Worm (Caenorhabditis elegans) whole organism, L2 larva: ENCODE results near the gene tsen-54.

Experiments used
- R02D3.7 ChIP-seq: fragments of 150-350 bp; optimal IDR thresholded peaks from 2 replicates; lab custom pipeline; 2014; ENCODE audit warnings: missing biosample characterization, missing genetic modification characterization
- Y55F3AM.14 ChIP-seq: fragments of 200-800 bp; sonication (Bioruptor generic); optimal IDR thresholded peaks from 2 replicates; lab custom pipeline; 2018; ENCODE audit warnings: mild to moderate bottlenecking, missing genetic modification characterization, missing compliant biosample characterization
- ZK546.5 ChIP-seq: sonication (generic microtip); optimal IDR thresholded peaks from 2 replicates; lab custom pipeline; 2017; ENCODE audit warnings: missing biosample characterization, missing genetic modification characterization
- aly-2 ChIP-seq: fragments of 150-350 bp; optimal IDR thresholded peaks from 2 replicates; lab custom pipeline; 2014; ENCODE audit warnings: missing biosample characterization, missing genetic modification characterization
- blmp-1 ChIP-seq: sonication (generic microtip); optimal IDR thresholded peaks from 2 replicates; lab custom pipeline; 2017; ENCODE audit warnings: missing genetic modification characterization, mild to moderate bottlenecking, missing compliant biosample characterization, antibody characterized with exemption, moderate library complexity; ENCODE audit not compliant: insufficient read depth
- ceh-16 ChIP-seq: fragments of 150-350 bp; optimal IDR thresholded peaks from 2 replicates; lab custom pipeline; 2014; ENCODE audit warnings: missing biosample characterization, missing genetic modification characterization
- ceh-82 ChIP-seq: fragments of 150-350 bp; optimal IDR thresholded peaks from 2 replicates; lab custom pipeline; 2014; ENCODE audit warnings: missing biosample characterization, missing genetic modification characterization
- crh-2 ChIP-seq: sonication (generic microtip); optimal IDR thresholded peaks from 2 replicates; lab custom pipeline; 2017; ENCODE audit warnings: missing biosample characterization, missing genetic modification characterization
- dmd-4 ChIP-seq: sonication (generic microtip); optimal IDR thresholded peaks from 2 replicates; lab custom pipeline; 2017; ENCODE audit warnings: missing biosample characterization, missing genetic modification characterization
- egl-27 ChIP-seq: sonication (generic microtip); optimal IDR thresholded peaks from 3 replicates; lab custom pipeline; 2017; ENCODE audit warnings: missing biosample characterization, missing genetic modification reagents, missing genetic modification characterization
- fos-1 ChIP-seq: fragments of 150-350 bp; optimal IDR thresholded peaks from 2 replicates; lab custom pipeline; 2014; ENCODE audit warnings: missing biosample characterization, missing genetic modification characterization
- lin-13 ChIP-seq: fragments of 150-350 bp; optimal IDR thresholded peaks from 2 replicates; lab custom pipeline; 2014; ENCODE audit warnings: missing biosample characterization, missing genetic modification reagents, missing genetic modification characterization
- lin-39 ChIP-seq: fragments of 150-350 bp; optimal IDR thresholded peaks from 2 replicates; lab custom pipeline; 2014; ENCODE audit warnings: missing biosample characterization, missing genetic modification reagents, missing genetic modification characterization
- mab-5 ChIP-seq: fragments of 150-350 bp; optimal IDR thresholded peaks from 2 replicates; lab custom pipeline; 2014; ENCODE audit warnings: missing biosample characterization, missing genetic modification characterization
- mbf-1 ChIP-seq: sonication (generic microtip); optimal IDR thresholded peaks from 2 replicates; lab custom pipeline; 2017; ENCODE audit warnings: missing biosample characterization, missing genetic modification characterization
- mdl-1 ChIP-seq, 2 experiments: fragments of 150-350 bp in 1 of 2; sonication (generic microtip) in 1 of 2; optimal IDR thresholded peaks; 2 replicates each; lab custom pipeline; 2017; ENCODE audit warnings: missing biosample characterization in 2 of 2, missing genetic modification characterization in 2 of 2
- nhr-10 ChIP-seq: sonication (generic microtip); optimal IDR thresholded peaks from 2 replicates; lab custom pipeline; 2017; ENCODE audit warnings: missing biosample characterization, missing genetic modification characterization
- nhr-11 ChIP-seq: fragments of 150-350 bp; optimal IDR thresholded peaks from 2 replicates; lab custom pipeline; 2014; ENCODE audit warnings: missing biosample characterization, missing genetic modification characterization
- nhr-129 ChIP-seq: fragments of 150-350 bp; optimal IDR thresholded peaks from 2 replicates; lab custom pipeline; 2014; ENCODE audit warnings: missing biosample characterization, missing genetic modification characterization
- nhr-21 ChIP-seq: fragments of 150-350 bp; optimal IDR thresholded peaks from 2 replicates; lab custom pipeline; 2014; ENCODE audit warnings: missing biosample characterization, missing genetic modification characterization
- nhr-23 ChIP-seq: fragments of 150-350 bp; optimal IDR thresholded peaks from 2 replicates; lab custom pipeline; 2014; ENCODE audit warnings: missing biosample characterization, missing genetic modification reagents, missing genetic modification characterization
- nhr-237 ChIP-seq: fragments of 150-350 bp; optimal IDR thresholded peaks from 2 replicates; lab custom pipeline; 2014; ENCODE audit warnings: missing biosample characterization, missing genetic modification characterization
- nhr-77 ChIP-seq: fragments of 150-350 bp; optimal IDR thresholded peaks from 2 replicates; lab custom pipeline; 2014; ENCODE audit warnings: missing biosample characterization, missing genetic modification characterization
- peb-1 ChIP-seq: fragments of 150-350 bp; optimal IDR thresholded peaks from 2 replicates; lab custom pipeline; 2014; ENCODE audit warnings: missing biosample characterization, missing genetic modification characterization
- sem-4 ChIP-seq: fragments of 150-350 bp; optimal IDR thresholded peaks from 2 replicates; lab custom pipeline; 2014; ENCODE audit warnings: missing biosample characterization, missing genetic modification reagents, missing genetic modification characterization
- skn-1 ChIP-seq: sonication (generic microtip); optimal IDR thresholded peaks from 2 replicates; lab custom pipeline; 2017; ENCODE audit warnings: missing biosample characterization, missing genetic modification characterization
- sma-3 ChIP-seq: sonication (generic microtip); optimal IDR thresholded peaks from 2 replicates; lab custom pipeline; 2016; ENCODE audit warnings: missing genetic modification reagents, missing genetic modification characterization, missing compliant biosample characterization
- sma-9 ChIP-seq, 2 experiments: fragments of 150-350 bp in 1 of 2; sonication (generic microtip) in 1 of 2; optimal IDR thresholded peaks; 2 replicates each; lab custom pipeline; 2014 to 2016; ENCODE audit warnings: missing genetic modification characterization in 2 of 2, mild to moderate bottlenecking in 1 of 2, missing biosample characterization in 1 of 2, missing compliant biosample characterization in 1 of 2, missing genetic modification reagents in 1 of 2, moderate library complexity in 1 of 2
- snpc-4 ChIP-seq: fragments of 150-350 bp; optimal IDR thresholded peaks from 2 replicates; lab custom pipeline; 2014; ENCODE audit warnings: missing biosample characterization, missing genetic modification characterization
- unc-62 ChIP-seq: fragments of 150-350 bp; optimal IDR thresholded peaks from 2 replicates; lab custom pipeline; 2014; ENCODE audit warnings: missing biosample characterization, missing genetic modification reagents, missing genetic modification characterization
- ztf-11 ChIP-seq: sonication (generic microtip); optimal IDR thresholded peaks from 2 replicates; lab custom pipeline; 2017; ENCODE audit warnings: missing biosample characterization, missing genetic modification characterization
- ztf-4 ChIP-seq: fragments of 150-350 bp; optimal IDR thresholded peaks from 2 replicates; lab custom pipeline; 2014; ENCODE audit warnings: missing biosample characterization, missing genetic modification characterization

The tsen-54 gene

ce11 chrIV:1959554-1959953, 11.6 kb downstream of the tsen-54 start, which contains the start of gene tdpo-1:
Gene tdpo-1, plus strand, starts transcription at chrIV:1959854.
- TF ChIP-seq sem-4 (tag; lab: Kevin White, UChicago): no peak
- TF ChIP-seq unc-62 (GFP tag; lab: Kevin White, UChicago): no peak
- no peak for TF ChIP-seq nhr-21 (tag; lab: Kevin White, UChicago)
- TF ChIP-seq nhr-77 (tag; lab: Kevin White, UChicago): no peak
- TF ChIP-seq mdl-1 (tag; optimal IDR thresholded peaks at IDR 0.05; lab: Kevin White, UChicago): no peak
- no peak for TF ChIP-seq mbf-1
- no peak for TF ChIP-seq sma-9 (GFP tag; optimal IDR thresholded peaks at IDR 0.05; lab: Kevin White, UChicago)
- TF ChIP-seq sma-9 (tag; optimal IDR thresholded peaks at IDR 0.05; lab: Kevin White, UChicago): no peak
- TF ChIP-seq ceh-16 (tag; lab: Kevin White, UChicago): no peak

ce11 chrIV:1963247-1963646, 15.3 kb downstream of the tsen-54 start, which contains the start of gene ulp-3:
Gene ulp-3, plus strand, starts transcription at chrIV:1963634.
- TF ChIP-seq Y55F3AM.14: no peak
- no peak for TF ChIP-seq ceh-16 (tag; lab: Kevin White, UChicago)
- TF ChIP-seq aly-2 (tag; lab: Kevin White, UChicago): no peak
- TF ChIP-seq nhr-129 (tag; lab: Kevin White, UChicago): no peak
- no peak for TF ChIP-seq ZK546.5
- TF ChIP-seq sem-4 (tag; lab: Kevin White, UChicago): no peak
- no peak for TF ChIP-seq ztf-11 (tag; lab: Kevin White, UChicago)
- TF ChIP-seq mbf-1: no peak
- no peak for TF ChIP-seq peb-1 (tag; lab: Kevin White, UChicago)
- TF ChIP-seq lin-13: no peak
- no peak for TF ChIP-seq nhr-23 (tag; lab: Kevin White, UChicago)
- TF ChIP-seq lin-39 (tag; lab: Kevin White, UChicago): no peak
- no peak for TF ChIP-seq sma-9 (GFP tag; optimal IDR thresholded peaks at IDR 0.05; lab: Kevin White, UChicago)
- no peak for TF ChIP-seq sma-9 (tag; optimal IDR thresholded peaks at IDR 0.05; lab: Kevin White, UChicago)
- no peak for TF ChIP-seq ztf-4 (tag; lab: Kevin White, UChicago)
- no peak for TF ChIP-seq crh-2 (tag; lab: Kevin White, UChicago)
- no peak for TF ChIP-seq mab-5 (tag; lab: Kevin White, UChicago)
- TF ChIP-seq nhr-237 (tag; lab: Kevin White, UChicago): no peak

DNA sequence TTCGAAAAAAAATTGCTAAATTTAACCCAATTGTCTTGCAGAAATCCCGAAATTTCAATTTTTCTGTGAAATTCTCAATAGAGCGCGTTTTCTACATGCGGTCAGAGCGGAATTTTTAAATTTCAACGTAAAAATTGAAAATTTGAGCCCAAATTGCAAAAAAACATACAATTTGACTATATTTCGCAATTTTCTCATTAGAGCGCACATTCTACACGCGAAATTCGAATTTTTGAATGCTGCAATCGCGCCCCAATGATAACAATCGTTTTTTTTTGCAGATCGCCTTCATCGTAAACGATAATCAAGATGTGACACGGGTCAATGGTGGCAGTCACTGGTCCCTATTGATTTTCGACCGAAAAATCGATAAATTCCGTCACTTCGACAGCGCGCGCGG, 16.1 kb downstream of the tsen-54 start:
- TF ChIP-seq blmp-1: no peak
- TF ChIP-seq mab-5 (tag; lab: Kevin White, UChicago): no peak
- no peak for TF ChIP-seq nhr-21 (tag; lab: Kevin White, UChicago)
- TF ChIP-seq crh-2 (tag; lab: Kevin White, UChicago): no peak
- no peak for TF ChIP-seq Y55F3AM.14
- TF ChIP-seq nhr-129 (tag; lab: Kevin White, UChicago): no peak
- TF ChIP-seq sma-9 (GFP tag; optimal IDR thresholded peaks at IDR 0.05; lab: Kevin White, UChicago): no peak
- no peak for TF ChIP-seq sma-9 (tag; optimal IDR thresholded peaks at IDR 0.05; lab: Kevin White, UChicago)
- TF ChIP-seq R02D3.7 (tag; lab: Kevin White, UChicago): no peak
- TF ChIP-seq fos-1 (tag; lab: Kevin White, UChicago): no peak
- TF ChIP-seq aly-2 (tag; lab: Kevin White, UChicago): no peak
- no peak for TF ChIP-seq ceh-16 (tag; lab: Kevin White, UChicago)
- TF ChIP-seq nhr-10 (tag; lab: Kevin White, UChicago): no peak
- no peak for TF ChIP-seq unc-62 (GFP tag; lab: Kevin White, UChicago)
- no peak for TF ChIP-seq ceh-82 (tag; lab: Kevin White, UChicago)
- TF ChIP-seq, all 48 proteins: peak for 0

DNA sequence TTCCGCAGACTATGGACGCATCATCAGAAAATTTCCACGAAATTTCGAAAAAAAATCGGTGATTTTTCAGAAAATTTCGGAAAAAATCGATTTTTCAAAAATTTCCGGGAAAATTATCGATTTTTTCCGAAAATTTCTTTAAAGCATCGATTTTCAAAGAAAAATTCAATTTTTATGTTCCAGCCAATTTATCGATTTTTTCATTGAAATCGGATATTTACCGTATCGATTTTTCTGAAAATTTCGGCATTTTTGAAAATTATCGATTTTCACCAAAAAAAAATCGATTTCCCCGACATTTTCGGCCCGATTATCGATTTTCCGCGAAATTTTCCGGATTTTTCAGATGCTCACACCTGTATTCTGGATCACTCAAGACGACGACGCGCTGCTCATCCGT, 17.1 kb downstream of the tsen-54 start, which contains the start of gene Y48A5A.1:
TSS of gene Y48A5A.1 (plus strand) at position 347 of the 400 bp plus-strand sequence.
- no peak for TF ChIP-seq egl-27 (tag; lab: Kevin White, UChicago)
- TF ChIP-seq ztf-11 (tag; lab: Kevin White, UChicago): no peak

DNA sequence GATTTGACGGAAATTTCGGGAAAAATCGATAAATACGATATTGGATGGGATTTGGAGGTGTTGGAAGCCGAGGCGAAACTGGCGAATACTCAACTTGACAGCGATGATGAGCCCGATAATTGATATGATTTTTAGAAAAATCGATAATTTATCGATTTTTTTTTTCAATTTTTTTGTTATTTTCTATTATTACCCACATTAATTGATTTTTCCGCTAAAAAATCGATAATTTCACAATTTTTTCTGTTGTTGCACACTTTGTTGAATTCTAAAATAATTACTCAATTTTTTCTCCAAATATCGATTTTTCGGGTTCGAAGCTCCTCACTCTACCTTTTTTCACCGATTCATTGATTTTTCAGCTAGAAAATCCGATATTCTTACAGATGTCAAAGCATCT, 21.4 kb downstream of the tsen-54 start, which contains the start of gene Y48A5A.3:
TSS of gene Y48A5A.3 (plus strand) at position 385 of the 400 bp plus-strand sequence.
- TF ChIP-seq ztf-11 (tag; lab: Kevin White, UChicago): no peak
- TF ChIP-seq nhr-21 (tag; lab: Kevin White, UChicago): no peak
- no peak for TF ChIP-seq snpc-4 (tag; lab: Kevin White, UChicago)
- TF ChIP-seq ceh-82 (tag; lab: Kevin White, UChicago): no peak
- TF ChIP-seq ceh-16 (tag; lab: Kevin White, UChicago): no peak

DNA sequence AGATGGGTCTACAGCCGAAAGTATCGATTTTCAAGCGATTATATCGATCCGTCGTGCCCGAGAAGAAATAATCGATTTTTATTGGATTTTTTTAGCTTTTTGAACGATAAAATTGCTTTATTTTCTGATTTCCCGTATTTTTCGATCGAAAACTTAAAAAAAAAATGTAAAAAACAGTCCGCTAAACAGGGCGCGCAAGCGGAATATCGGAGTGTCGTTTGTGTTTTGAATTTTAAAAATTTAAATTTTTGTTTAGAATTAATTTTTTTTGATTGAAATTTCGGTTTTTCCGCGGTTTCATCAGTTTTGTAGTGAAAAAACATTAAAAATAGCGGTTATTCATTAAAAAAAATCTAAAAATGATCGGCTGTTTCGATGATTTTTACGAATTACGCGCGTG, 22.2 kb downstream of the tsen-54 start:
- no peak for TF ChIP-seq sma-3
- no peak for TF ChIP-seq unc-62 (GFP tag; lab: Kevin White, UChicago)
- TF ChIP-seq dmd-4 (tag; lab: Kevin White, UChicago): no peak
- no peak for TF ChIP-seq nhr-11 (tag; lab: Kevin White, UChicago)
- TF ChIP-seq mdl-1 (tag; optimal IDR thresholded peaks at IDR 0.05; lab: Kevin White, UChicago): no peak
- no peak for TF ChIP-seq ceh-82 (tag; lab: Kevin White, UChicago)
- TF ChIP-seq skn-1 (tag; lab: Kevin White, UChicago): no peak
- no peak for TF ChIP-seq ztf-4 (tag; lab: Kevin White, UChicago)
- no peak for TF ChIP-seq Y55F3AM.14
